Worm (Caenorhabditis elegans) whole organism, mixed stage, embryonic: Measurements from ENCODE around the gene slmp-1.

Experiments used
- M03D4.4 ChIP-seq: sonication (generic microtip); optimal IDR thresholded peaks from 2 replicates; lab custom pipeline; 2017; ENCODE audit warnings: mild to moderate bottlenecking, missing genetic modification characterization, missing compliant biosample characterization
- ceh-39 ChIP-seq: fragments of 150-350 bp; optimal IDR thresholded peaks from 2 replicates; lab custom pipeline; 2014; ENCODE audit warnings: missing biosample characterization, missing genetic modification characterization
- ceh-43 ChIP-seq: fragments of 200-800 bp; sonication (Bioruptor generic); optimal IDR thresholded peaks from 2 replicates; lab custom pipeline; 2018; ENCODE audit warnings: mild to moderate bottlenecking, missing genetic modification characterization, moderate library complexity, missing compliant biosample characterization
- elt-3 ChIP-seq: fragments of 150-350 bp; optimal IDR thresholded peaks from 2 replicates; lab custom pipeline; 2014; ENCODE audit warnings: missing biosample characterization, missing genetic modification characterization
- flh-1 ChIP-seq: fragments of 200-800 bp; sonication (Bioruptor generic); optimal IDR thresholded peaks from 2 replicates; lab custom pipeline; 2018; ENCODE audit warnings: mild to moderate bottlenecking, missing genetic modification characterization, moderate library complexity, missing compliant biosample characterization
- hlh-1 ChIP-seq: fragments of 150-350 bp; optimal IDR thresholded peaks from 2 replicates; lab custom pipeline; 2014; ENCODE audit warnings: missing biosample characterization, missing genetic modification reagents, missing genetic modification characterization
- lsy-2 ChIP-seq: fragments of 150-350 bp; optimal IDR thresholded peaks from 2 replicates; lab custom pipeline; 2014; ENCODE audit warnings: missing biosample characterization, missing genetic modification characterization
- nhr-12 ChIP-seq: fragments of 150-350 bp; optimal IDR thresholded peaks from 2 replicates; lab custom pipeline; 2014; ENCODE audit warnings: missing biosample characterization, missing genetic modification characterization
- sem-2 ChIP-seq: fragments of 200-800 bp; sonication (Bioruptor generic); optimal IDR thresholded peaks from 2 replicates; lab custom pipeline; 2018; ENCODE audit warnings: mild to moderate bottlenecking, missing genetic modification characterization, missing compliant biosample characterization
- tbx-8 ChIP-seq: fragments of 200-800 bp; sonication (Bioruptor generic); optimal IDR thresholded peaks from 2 replicates; lab custom pipeline; 2018; ENCODE audit warnings: mild to moderate bottlenecking, missing genetic modification characterization, moderate library complexity, missing compliant biosample characterization
- unc-39 ChIP-seq: fragments of 150-350 bp; optimal IDR thresholded peaks from 2 replicates; lab custom pipeline; 2014; ENCODE audit warnings: missing biosample characterization, missing genetic modification characterization
- unc-62 ChIP-seq: fragments of 150-350 bp; optimal IDR thresholded peaks from 2 replicates; lab custom pipeline; 2014; ENCODE audit warnings: missing biosample characterization, missing genetic modification reagents, missing genetic modification characterization

Gene slmp-1

ce11 chrIV:3266841-3267240 lies 53.3 kb downstream of the slmp-1 start:
- no peak for TF ChIP-seq flh-1 (GFP tag; lab: Kevin White, UChicago)
- TF ChIP-seq unc-62 (GFP tag; lab: Kevin White, UChicago): no peak
- no peak for TF ChIP-seq ceh-43 (GFP tag; lab: Kevin White, UChicago)
- TF ChIP-seq elt-3 (tag; lab: Kevin White, UChicago): no peak
- TF ChIP-seq M03D4.4 (tag; lab: Kevin White, UChicago): no peak

- no peak for TF ChIP-seq sem-2 (GFP tag; lab: Kevin White, UChicago)
- TF ChIP-seq ceh-39: no peak
- TF ChIP-seq nhr-12 (tag; lab: Kevin White, UChicago): no peak
- TF ChIP-seq hlh-1 (tag; lab: Kevin White, UChicago): no peak
- no peak for TF ChIP-seq lsy-2 (tag; lab: Kevin White, UChicago)
- no peak for TF ChIP-seq tbx-8 (GFP tag; lab: Kevin White, UChicago)
- TF ChIP-seq unc-39 (tag; lab: Kevin White, UChicago): no peak
Observed at ce11 chrIV:3267581-3267980, 54.0 kb downstream of the slmp-1 start, which contains the start of gene clec-173. clec-173 (minus strand) TSS chrIV:3267681.
